Worm (Caenorhabditis elegans): ENCODE results near the gene nlt-1.
"Not testable (repeated sequence)": the region's sequence is repeated elsewhere in the genome, so short reads cannot be mapped to it uniquely, and the experiment has no call there.

The nlt-1 gene

ce11 chrII:10017528-10017927, 16.6 kb upstream of the nlt-1 start:
- no peak for TF ChIP-seq W03F9.2 (tag; optimal IDR thresholded peaks at IDR 0.05)
- TF ChIP-seq him-1 (tag; optimal IDR thresholded peaks at IDR 0.05) = no peak
- TF ChIP-seq dao-5 (tag; optimal IDR thresholded peaks at IDR 0.05) = no peak

ce11 chrII:10016013-10016412, 15.1 kb upstream of the nlt-1 start, which contains the start of gene lec-2:
Gene lec-2 (minus strand): TSS chrII:10016183.
- TF ChIP-seq dao-5 (tag; optimal IDR thresholded peaks at IDR 0.05) (no peak), W03F9.2 (tag; optimal IDR thresholded peaks at IDR 0.05) (no peak), him-1 (tag; optimal IDR thresholded peaks at IDR 0.05) (no peak)

- TF ChIP-seq W03F9.2 (tag; optimal IDR thresholded peaks at IDR 0.05) = no peak
- TF ChIP-seq him-1 (tag; optimal IDR thresholded peaks at IDR 0.05) = no peak
- no peak for TF ChIP-seq dao-5 (tag; optimal IDR thresholded peaks at IDR 0.05)
Measured at ce11 chrII:10014384-10014783, 13.4 kb upstream of the nlt-1 start.

ce11 chrII:10012490-10012889, 11.5 kb upstream of the nlt-1 start:
- TF ChIP-seq him-1 (tag; optimal IDR thresholded peaks at IDR 0.05) (no peak), dao-5 (tag; optimal IDR thresholded peaks at IDR 0.05) (no peak), W03F9.2 (tag; optimal IDR thresholded peaks at IDR 0.05) (no peak)

- TF ChIP-seq him-1 (tag; optimal IDR thresholded peaks at IDR 0.05) (no peak), dao-5 (tag; optimal IDR thresholded peaks at IDR 0.05) (no peak), W03F9.2 (tag; optimal IDR thresholded peaks at IDR 0.05) (no peak)
Measured at ce11 chrII:10011733-10012132, 10.8 kb upstream of the nlt-1 start.

- no peak for TF ChIP-seq W03F9.2 (tag; optimal IDR thresholded peaks at IDR 0.05)
- no peak for TF ChIP-seq dao-5 (tag; optimal IDR thresholded peaks at IDR 0.05)
- no peak for TF ChIP-seq him-1 (tag; optimal IDR thresholded peaks at IDR 0.05)
Measured at ce11 chrII:10010914-10011313, 10.0 kb upstream of the nlt-1 start.

ce11 chrII:10008552-10008951, 7.6 kb upstream of the nlt-1 start:
- TF ChIP-seq him-1 (tag; optimal IDR thresholded peaks at IDR 0.05) (no peak), W03F9.2 (tag; optimal IDR thresholded peaks at IDR 0.05) (no peak), dao-5 (tag; optimal IDR thresholded peaks at IDR 0.05) (no peak)

- TF ChIP-seq W03F9.2 (tag; optimal IDR thresholded peaks at IDR 0.05) = no peak
Measured at ce11 chrII:10007917-10008316, 7.0 kb upstream of the nlt-1 start, which contains the start of gene ZK892.5. Gene ZK892.5 (plus strand): TSS chrII:10008217.

- TF ChIP-seq him-1, dao-5, W03F9.2 (tag; optimal IDR thresholded peaks at IDR 0.05): not testable (repeated sequence)
Measured at ce11 chrII:10006266-10006665, 5.3 kb upstream of the nlt-1 start, which contains the start of gene ZK892.4. Gene ZK892.4 (plus strand): TSS chrII:10006566.

- TF ChIP-seq W03F9.2 (tag; optimal IDR thresholded peaks at IDR 0.05) (no peak), him-1 (tag; optimal IDR thresholded peaks at IDR 0.05) (no peak), dao-5 (tag; optimal IDR thresholded peaks at IDR 0.05) (no peak)
Measured at ce11 chrII:10001546-10001945, 604 bp upstream of the nlt-1 start, which contains the start of gene ZK892.3. Gene ZK892.3 (plus strand): TSS chrII:10001846.

ce11 chrII:9994679-9995078, 6.3 kb downstream of the nlt-1 start:
- TF ChIP-seq him-1 (tag; optimal IDR thresholded peaks at IDR 0.05) = no peak
- TF ChIP-seq W03F9.2 (tag; optimal IDR thresholded peaks at IDR 0.05) = no peak
- TF ChIP-seq dao-5 (tag; optimal IDR thresholded peaks at IDR 0.05) = no peak

- no peak for TF ChIP-seq him-1 (tag; optimal IDR thresholded peaks at IDR 0.05)
- TF ChIP-seq dao-5 (tag; optimal IDR thresholded peaks at IDR 0.05) = no peak
- no peak for TF ChIP-seq W03F9.2 (tag; optimal IDR thresholded peaks at IDR 0.05)
Measured at ce11 chrII:9992474-9992873, 8.5 kb downstream of the nlt-1 start.

ce11 chrII:9990812-9991211, 10.1 kb downstream of the nlt-1 start, which contains the start of gene lec-3:
Gene lec-3 (plus strand): TSS chrII:9991112.
- TF ChIP-seq W03F9.2 (tag; optimal IDR thresholded peaks at IDR 0.05) (no peak), him-1 (tag; optimal IDR thresholded peaks at IDR 0.05) (no peak), dao-5 (tag; optimal IDR thresholded peaks at IDR 0.05) (no peak)

ce11 chrII:9989533-9989932, 11.4 kb downstream of the nlt-1 start:
- TF ChIP-seq W03F9.2 (tag; optimal IDR thresholded peaks at IDR 0.05) (no peak), him-1 (tag; optimal IDR thresholded peaks at IDR 0.05) (no peak), dao-5 (tag; optimal IDR thresholded peaks at IDR 0.05) (no peak)

- TF ChIP-seq W03F9.2 (tag; optimal IDR thresholded peaks at IDR 0.05) = no peak
- TF ChIP-seq dao-5 (tag; optimal IDR thresholded peaks at IDR 0.05) = no peak
- no peak for TF ChIP-seq him-1 (tag; optimal IDR thresholded peaks at IDR 0.05)
Measured at ce11 chrII:9988620-9989019, 12.3 kb downstream of the nlt-1 start.

Data from whole organism, L4/young adult.